Worm (Caenorhabditis elegans) whole organism, late embryonic: Measurements from ENCODE around the gene his-63.
"Not testable (repeated sequence)": the region's sequence is repeated elsewhere in the genome, so short reads cannot be mapped to it uniquely, and the experiment has no call there.

Source experiments
- F13H6.1 ChIP-seq: sonication (generic microtip); optimal IDR thresholded peaks from 2 replicates; lab custom pipeline; 2016; ENCODE audit warnings: missing genetic modification characterization, missing compliant biosample characterization
- K02D7.2 ChIP-seq: sonication (generic microtip); optimal IDR thresholded peaks from 2 replicates; lab custom pipeline; 2017; ENCODE audit warnings: mild to moderate bottlenecking, missing genetic modification characterization, missing compliant biosample characterization
- T23F11.4 ChIP-seq: fragments of 200-800 bp; sonication (Bioruptor generic); optimal IDR thresholded peaks from 2 replicates; lab custom pipeline; 2018; ENCODE audit warnings: mild to moderate bottlenecking, missing genetic modification characterization, missing compliant biosample characterization
- ahr-1 ChIP-seq: sonication (generic microtip); optimal IDR thresholded peaks from 2 replicates; lab custom pipeline; 2016; ENCODE audit warnings: missing genetic modification characterization, missing compliant biosample characterization
- ama-1 ChIP-seq: fragments of 150-350 bp; optimal IDR thresholded peaks from 2 replicates; lab custom pipeline; 2014
- ceh-2 ChIP-seq: sonication (generic microtip); optimal IDR thresholded peaks from 2 replicates; lab custom pipeline; 2016; ENCODE audit warnings: missing genotype, missing genetic modification characterization, missing compliant biosample characterization
- ceh-24 ChIP-seq: sonication (generic microtip); optimal IDR thresholded peaks from 2 replicates; lab custom pipeline; 2016; ENCODE audit warnings: mild to moderate bottlenecking, missing genetic modification characterization, missing compliant biosample characterization
- ceh-31 ChIP-seq: sonication (generic microtip); optimal IDR thresholded peaks from 2 replicates; lab custom pipeline; 2016; ENCODE audit warnings: missing genetic modification characterization, missing compliant biosample characterization
- ceh-34 ChIP-seq: sonication (generic microtip); optimal IDR thresholded peaks from 2 replicates; lab custom pipeline; 2016; ENCODE audit warnings: mild to moderate bottlenecking, missing genetic modification characterization, missing compliant biosample characterization
- ceh-6 ChIP-seq: fragments of 200-800 bp; sonication (Bioruptor generic); optimal IDR thresholded peaks from 2 replicates; lab custom pipeline; 2018; ENCODE audit warnings: mild to moderate bottlenecking, missing genetic modification characterization, missing compliant biosample characterization
- ceh-9 ChIP-seq: sonication (generic microtip); optimal IDR thresholded peaks from 2 replicates; lab custom pipeline; 2016; ENCODE audit warnings: mild to moderate bottlenecking, missing genetic modification characterization, inconsistent platforms, missing compliant biosample characterization
- che-1 ChIP-seq: sonication (generic microtip); optimal IDR thresholded peaks from 2 replicates; lab custom pipeline; 2016; ENCODE audit warnings: mild to moderate bottlenecking, missing genetic modification characterization, missing compliant biosample characterization
- dmd-4 ChIP-seq: sonication (generic microtip); optimal IDR thresholded peaks from 2 replicates; lab custom pipeline; 2016; ENCODE audit warnings: borderline replicate concordance, missing genetic modification characterization, missing compliant biosample characterization
- dve-1 ChIP-seq: sonication (generic microtip); optimal IDR thresholded peaks from 2 replicates; lab custom pipeline; 2017; ENCODE audit warnings: antibody characterized with exemption, mild to moderate bottlenecking, missing genetic modification characterization, missing compliant biosample characterization
- fkh-6 ChIP-seq: sonication (generic microtip); optimal IDR thresholded peaks from 2 replicates; lab custom pipeline; 2016; ENCODE audit warnings: missing genetic modification characterization, missing compliant biosample characterization
- gmeb-2 ChIP-seq: sonication (generic microtip); optimal IDR thresholded peaks from 2 replicates; lab custom pipeline; 2016; ENCODE audit warnings: missing genetic modification characterization, inconsistent platforms, missing compliant biosample characterization
- hlh-30 ChIP-seq: sonication (generic microtip); optimal IDR thresholded peaks from 2 replicates; lab custom pipeline; 2017; ENCODE audit warnings: antibody characterized with exemption, missing genetic modification characterization, missing compliant biosample characterization; ENCODE audit not compliant: insufficient read depth
- madf-2 ChIP-seq: sonication (generic microtip); optimal IDR thresholded peaks from 2 replicates; lab custom pipeline; 2017; ENCODE audit warnings: missing genetic modification characterization, missing compliant biosample characterization
- nfya-1 ChIP-seq: sonication (generic microtip); optimal IDR thresholded peaks from 2 replicates; lab custom pipeline; 2017; ENCODE audit warnings: missing genetic modification characterization, mild to moderate bottlenecking, missing compliant biosample characterization, antibody characterized with exemption, moderate library complexity
- nhr-232 ChIP-seq: sonication (generic microtip); optimal IDR thresholded peaks from 2 replicates; lab custom pipeline; 2016; ENCODE audit warnings: missing genetic modification characterization, missing compliant biosample characterization
- odd-2 ChIP-seq: sonication (generic microtip); optimal IDR thresholded peaks from 2 replicates; lab custom pipeline; 2017; ENCODE audit warnings: antibody characterized with exemption, mild to moderate bottlenecking, missing genetic modification characterization, missing compliant biosample characterization
- pax-1 ChIP-seq: fragments of 150-350 bp; optimal IDR thresholded peaks from 2 replicates; lab custom pipeline; 2014; ENCODE audit warnings: missing biosample characterization, missing genetic modification characterization
- pha-2 ChIP-seq: sonication (generic microtip); optimal IDR thresholded peaks from 2 replicates; lab custom pipeline; 2017; ENCODE audit warnings: mild to moderate bottlenecking, missing genetic modification characterization, missing compliant biosample characterization
- pros-1 ChIP-seq: fragments of 150-350 bp; optimal IDR thresholded peaks from 2 replicates; lab custom pipeline; 2014; ENCODE audit warnings: missing biosample characterization, missing genetic modification reagents, missing genetic modification characterization
- ref-2 ChIP-seq: sonication (generic microtip); optimal IDR thresholded peaks from 2 replicates; lab custom pipeline; 2016; ENCODE audit warnings: missing genetic modification characterization, missing compliant biosample characterization
- rnt-1 ChIP-seq: sonication (generic microtip); optimal IDR thresholded peaks from 2 replicates; lab custom pipeline; 2016; ENCODE audit warnings: missing genetic modification characterization, missing compliant biosample characterization
- unc-86 ChIP-seq: sonication (generic microtip); optimal IDR thresholded peaks from 2 replicates; lab custom pipeline; 2016; ENCODE audit warnings: missing genetic modification characterization, missing compliant biosample characterization
- zip-5 ChIP-seq: sonication (generic microtip); optimal IDR thresholded peaks from 2 replicates; lab custom pipeline; 2016; ENCODE audit warnings: missing genetic modification characterization, missing compliant biosample characterization
- ztf-16 ChIP-seq: sonication (generic microtip); optimal IDR thresholded peaks from 2 replicates; lab custom pipeline; 2017; ENCODE audit warnings: missing genetic modification characterization, missing compliant biosample characterization

his-63 gene

DNA sequence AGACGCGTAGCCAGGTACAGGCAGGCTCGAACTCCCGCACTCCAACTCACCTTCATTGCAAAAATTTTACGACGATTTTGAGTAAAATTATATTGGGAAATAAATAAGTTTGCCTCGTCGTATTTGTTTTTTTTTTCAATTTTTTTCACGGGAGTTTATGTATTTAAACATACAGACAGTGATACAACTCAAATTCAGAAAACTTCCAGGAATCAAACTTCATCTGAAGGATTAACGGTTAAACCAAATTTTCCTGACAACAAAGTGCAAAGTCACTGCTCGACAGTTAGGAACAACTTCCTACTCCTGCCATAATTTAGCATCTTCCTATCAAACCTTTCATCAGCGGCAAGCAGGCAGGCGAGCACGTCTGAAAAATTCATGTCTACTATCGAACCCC lies 18.2 kb upstream of the his-63 start, which contains the start of gene F22B3.8:
Gene F22B3.8 (minus strand): TSS at position 101 of the 400 bp plus-strand sequence.
- TF ChIP-seq pros-1 (no peak), ceh-6 (GFP tag; lab: Kevin White, UChicago) (no peak)

ce11 chrIV:11421696-11422095 lies 15.0 kb upstream of the his-63 start, which contains the start of gene F22B3.7:
F22B3.7 (minus strand) TSS chrIV:11421796.
- TF ChIP-seq T23F11.4 (GFP tag; lab: Kevin White, UChicago): no peak
- TF ChIP-seq fkh-6 (tag; lab: Kevin White, UChicago): no peak
- TF ChIP-seq zip-5 (tag; lab: Kevin White, UChicago): no peak
- no peak for TF ChIP-seq ceh-34
- no peak for TF ChIP-seq dve-1
- TF ChIP-seq ceh-2 (tag; lab: Kevin White, UChicago): no peak
- TF ChIP-seq nfya-1 (tag; lab: Kevin White, UChicago): no peak
- TF ChIP-seq che-1 (tag; lab: Kevin White, UChicago): no peak
- no peak for TF ChIP-seq ceh-31 (tag; lab: Kevin White, UChicago)
- TF ChIP-seq unc-86 (tag; lab: Kevin White, UChicago): no peak
- no peak for TF ChIP-seq F13H6.1 (tag; lab: Kevin White, UChicago)
- no peak for TF ChIP-seq ceh-9 (tag; lab: Kevin White, UChicago)
- TF ChIP-seq odd-2 (tag; lab: Kevin White, UChicago): no peak
- TF ChIP-seq hlh-30 (tag; lab: Kevin White, UChicago): no peak

- TF ChIP-seq ama-1 (lab: Kevin White, UChicago); nfya-1 (tag; lab: Kevin White, UChicago); nhr-232: not testable (repeated sequence)
Measured at ce11 chrIV:11416724-11417123, 10.1 kb upstream of the his-63 start, which contains the start of gene F22B3.5. F22B3.5 (minus strand) TSS chrIV:11416824.

DNA sequence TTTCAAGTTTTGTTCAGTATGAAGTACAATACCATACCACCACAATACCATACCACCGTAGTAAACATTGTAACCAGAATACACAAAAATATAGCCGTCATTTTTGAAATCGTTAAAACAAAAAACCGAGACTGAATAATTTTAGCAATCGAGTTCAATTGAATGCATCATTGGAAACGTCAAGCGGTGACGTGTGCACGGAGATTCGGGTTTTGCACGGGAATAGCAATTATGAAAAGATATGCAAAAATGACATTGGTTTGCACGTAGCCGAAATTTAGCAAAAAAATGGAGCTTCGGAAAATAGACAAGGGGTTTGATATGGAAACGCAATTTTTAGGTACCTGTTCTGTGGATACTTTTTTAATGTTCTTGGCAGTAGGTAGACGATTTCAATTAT lies 8.3 kb upstream of the his-63 start, which contains the start of gene F22B3.10:
Gene F22B3.10 (minus strand): TSS at position 101 of the 400 bp plus-strand sequence.
- TF ChIP-seq rnt-1 (tag; lab: Kevin White, UChicago): no peak
- TF ChIP-seq, all 69 proteins: peak for 0

- TF ChIP-seq madf-2 (tag; lab: Kevin White, UChicago): no peak
- TF ChIP-seq che-1 (tag; lab: Kevin White, UChicago): no peak
- no peak for TF ChIP-seq ztf-16
- TF ChIP-seq, all 69 proteins: peak for 0
Measured at ce11 chrIV:11410084-11410483, 3.4 kb upstream of the his-63 start, which contains the start of gene gfat-2. gfat-2 (plus strand) TSS chrIV:11410228.

ce11 chrIV:11403288-11403991 lies 3.2 kb downstream of the his-63 start, which contains the start of the genes memi-3 and cyp-31A2:
memi-3 (minus strand) TSS chrIV:11403338.
cyp-31A2 (plus strand) TSS chrIV:11403961.
- TF ChIP-seq rnt-1 (tag; lab: Kevin White, UChicago) (no peak), pax-1 (no peak), ahr-1 (tag; lab: Kevin White, UChicago) (no peak), che-1 (tag; lab: Kevin White, UChicago) (no peak), ref-2 (tag; lab: Kevin White, UChicago) (no peak), pha-2 (no peak), K02D7.2 (tag; lab: Kevin White, UChicago) (no peak)

- TF ChIP-seq gmeb-2: no peak
- no peak for TF ChIP-seq ceh-24 (tag; lab: Kevin White, UChicago)
- TF ChIP-seq pha-2: no peak
- TF ChIP-seq T23F11.4 (GFP tag; lab: Kevin White, UChicago): no peak
- no peak for TF ChIP-seq F13H6.1 (tag; lab: Kevin White, UChicago)
- no peak for TF ChIP-seq dmd-4 (tag; lab: Kevin White, UChicago)
- TF ChIP-seq ref-2 (tag; lab: Kevin White, UChicago): no peak
- no peak for TF ChIP-seq fkh-6 (tag; lab: Kevin White, UChicago)
- TF ChIP-seq, all 69 proteins: peak for 0
Measured at ce11 chrIV:11401482-11401881, 5.2 kb downstream of the his-63 start.
